Fruit fly (Drosophila melanogaster) Kc167 (cell line): Measurements from ENCODE around the gene Cmpk.

Experiments used
- Myc ChIP-seq: fragments of >200 bp; optimal IDR thresholded peaks from 2 replicates; lab custom pipeline; 2017; ENCODE audit warnings: missing external identifiers
- Sin3A ChIP-seq: fragments of >200 bp; optimal IDR thresholded peaks from 2 replicates; lab custom pipeline; 2018; ENCODE audit warnings: missing external identifiers
- h ChIP-seq: fragments of >200 bp; optimal IDR thresholded peaks from 3 replicates; lab custom pipeline; 2018; ENCODE audit warnings: missing external identifiers
- insv ChIP-seq: fragments of >200 bp; optimal IDR thresholded peaks from 3 replicates; lab custom pipeline; 2018; ENCODE audit warnings: missing external identifiers
- psq ChIP-seq: fragments of >200 bp; optimal IDR thresholded peaks from 2 replicates; lab custom pipeline; 2017; ENCODE audit warnings: missing external identifiers
- ttk ChIP-seq: sonication (Bioruptor generic); optimal IDR thresholded peaks from 2 replicates; lab custom pipeline; 2017; ENCODE audit warnings: missing external identifiers

Gene Cmpk

DNA sequence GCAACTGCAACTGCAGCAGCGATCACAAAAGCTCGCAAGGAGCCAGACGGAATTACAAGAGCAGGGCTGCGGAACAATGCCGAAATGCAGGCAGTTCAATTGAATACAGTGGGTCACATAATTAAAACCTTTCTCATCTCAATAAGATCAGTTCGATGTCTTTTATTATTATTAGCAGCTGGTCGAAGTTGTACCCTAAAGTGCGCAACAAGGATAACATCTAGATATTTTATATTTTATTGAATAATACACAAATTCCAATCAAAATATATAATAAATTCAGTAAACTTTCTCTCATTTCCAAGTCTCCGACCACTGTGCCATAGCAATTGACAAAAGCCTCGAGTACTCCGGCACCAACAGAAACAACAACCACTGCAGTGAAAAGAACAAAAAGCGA is 12.9 kb upstream of the Cmpk start:
- TF ChIP-seq Sin3A (lab: Kevin White, UChicago) = no peak
- no peak for TF ChIP-seq psq
- TF ChIP-seq Myc = no peak
- TF ChIP-seq h (lab: Kevin White, UChicago) = no peak
- TF ChIP-seq insv (lab: Kevin White, UChicago) = no peak
- TF ChIP-seq ttk (lab: Kevin White, UChicago) = no peak

DNA sequence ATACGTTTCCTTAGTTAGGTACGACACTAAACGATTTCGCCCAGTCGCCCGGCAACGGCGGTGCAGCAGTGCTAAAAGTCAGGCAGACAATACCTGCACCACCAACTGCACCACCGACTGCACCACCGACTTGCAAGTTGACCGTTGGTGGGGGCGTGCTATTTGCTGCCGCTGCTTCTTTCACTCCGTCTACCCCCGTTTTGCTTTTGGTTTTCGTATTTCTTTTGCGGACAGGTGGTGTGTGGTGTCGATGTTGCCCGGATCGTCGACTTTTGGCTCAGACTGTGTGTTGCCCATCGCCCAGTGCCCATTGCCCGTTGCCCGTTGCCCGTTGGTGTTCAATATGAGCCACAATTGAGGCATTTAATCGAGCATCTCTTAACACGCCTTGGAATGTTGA is 9.5 kb upstream of the Cmpk start:
- TF ChIP-seq h (lab: Kevin White, UChicago) = no peak
- no peak for TF ChIP-seq insv (lab: Kevin White, UChicago)
- no peak for TF ChIP-seq Myc
- no peak for TF ChIP-seq ttk (lab: Kevin White, UChicago)
- no peak for TF ChIP-seq Sin3A (lab: Kevin White, UChicago)
- TF ChIP-seq psq = no peak

DNA sequence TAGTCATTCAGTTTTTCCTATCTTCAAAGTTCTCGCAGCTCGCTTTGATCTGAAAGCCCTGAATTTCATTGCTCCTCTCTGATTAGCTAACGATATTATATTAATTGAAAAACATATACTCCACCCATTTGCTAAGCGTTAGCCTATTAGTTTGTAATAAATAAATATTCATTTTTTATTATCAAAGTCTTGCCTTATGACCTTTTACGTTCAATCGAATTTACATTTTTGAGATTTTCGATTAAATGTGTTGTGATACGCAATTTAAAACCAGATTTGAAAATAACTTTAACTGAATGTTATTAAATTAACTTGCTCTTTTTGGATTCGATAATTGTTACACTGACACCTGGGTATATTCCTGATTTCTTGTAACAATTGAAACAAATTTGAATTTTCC is 7.7 kb upstream of the Cmpk start, which contains the start of gene CG14551:
TSS of gene CG14551 (minus strand) at position 101 of the 400 bp plus-strand sequence.
- no peak for TF ChIP-seq psq
- TF ChIP-seq ttk (lab: Kevin White, UChicago) = no peak
- no peak for TF ChIP-seq h (lab: Kevin White, UChicago)
- no peak for TF ChIP-seq Sin3A (lab: Kevin White, UChicago)

DNA sequence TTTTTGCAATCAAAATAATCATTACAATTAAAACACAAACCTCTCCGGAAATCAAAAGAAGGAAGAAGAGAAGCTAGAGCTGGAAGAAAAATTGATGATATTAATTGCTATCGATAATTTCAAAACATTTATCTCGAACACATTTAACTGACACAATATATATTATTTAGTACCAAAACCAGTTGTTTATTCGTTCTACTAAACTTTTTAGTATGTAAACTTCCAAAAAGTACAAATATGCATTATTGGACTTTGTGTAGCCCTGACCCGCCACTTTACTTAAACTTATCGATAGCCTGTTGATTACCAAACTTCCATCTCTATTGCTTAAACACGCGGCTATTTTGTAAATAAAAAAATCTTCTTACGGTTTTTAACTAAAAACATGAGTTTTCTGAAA is 4.0 kb upstream of the Cmpk start, which contains the start of the genes RpL34a and Trmt61:
TSS of gene RpL34a (minus strand) at position 73 of the 400 bp plus-strand sequence.
TSS of gene Trmt61 (plus strand) at position 302 of the 400 bp plus-strand sequence.
- TF ChIP-seq ttk (lab: Kevin White, UChicago) (no peak), psq (no peak), insv (lab: Kevin White, UChicago) (no peak), h (lab: Kevin White, UChicago) (no peak), Myc (no peak), Sin3A (lab: Kevin White, UChicago) (no peak)

DNA sequence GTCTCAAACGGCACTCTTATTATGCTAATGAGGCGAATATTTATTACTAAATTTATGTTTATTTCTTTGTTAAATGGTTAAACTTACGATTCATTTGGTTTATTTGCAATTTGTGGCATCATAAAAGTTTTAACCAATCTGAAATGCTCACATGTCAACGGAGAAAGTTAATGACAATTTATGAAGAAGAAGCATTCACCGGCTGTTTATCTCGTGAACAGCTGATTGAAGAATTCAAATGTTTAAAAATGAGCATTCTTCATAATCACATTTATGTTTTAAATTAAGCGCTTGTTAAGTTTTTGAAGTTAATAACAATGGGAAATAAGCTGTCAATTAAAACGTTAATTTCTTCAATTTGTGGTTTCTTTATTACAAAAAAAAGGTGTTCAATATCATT is 2.8 kb upstream of the Cmpk start, which contains the start of the genes PIG-P and Tcs6:
TSS of gene PIG-P (minus strand) at position 158 of the 400 bp plus-strand sequence.
TSS of gene Tcs6 (minus strand) at position 158 of the 400 bp plus-strand sequence.
- TF ChIP-seq Myc = no peak
- TF ChIP-seq insv (lab: Kevin White, UChicago) = no peak
- no peak for TF ChIP-seq psq
- no peak for TF ChIP-seq h (lab: Kevin White, UChicago)
- TF ChIP-seq Sin3A (lab: Kevin White, UChicago) = no peak
- TF ChIP-seq ttk (lab: Kevin White, UChicago) = no peak

DNA sequence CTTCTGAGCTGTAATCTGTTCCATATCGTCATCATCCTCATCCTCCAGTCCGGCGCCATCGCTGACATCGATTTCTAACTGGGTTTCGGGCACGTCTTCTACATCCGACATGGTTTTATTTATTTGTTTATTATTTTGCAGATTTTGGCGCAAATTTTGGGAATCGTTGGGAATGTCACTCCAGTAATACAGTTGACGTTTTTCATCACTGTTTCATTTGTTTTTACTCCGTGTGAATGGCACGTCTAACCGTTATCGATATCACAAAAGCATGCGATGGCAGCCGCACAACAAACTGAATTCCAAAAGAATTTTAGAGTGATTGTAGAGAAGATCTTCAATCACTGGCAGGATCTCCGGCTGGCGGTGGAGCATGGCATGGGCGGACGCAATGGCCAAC is 1.1 kb upstream of the Cmpk start, which contains the start of the genes Sld5 and CG14543:
TSS of gene Sld5 (minus strand) at position 167 of the 400 bp plus-strand sequence.
TSS of gene CG14543 (plus strand) at position 250 of the 400 bp plus-strand sequence.
- TF ChIP-seq psq (no peak), h (lab: Kevin White, UChicago) (no peak), insv (lab: Kevin White, UChicago) (no peak), ttk (lab: Kevin White, UChicago) (no peak), Myc (no peak), Sin3A (lab: Kevin White, UChicago) (no peak)

DNA sequence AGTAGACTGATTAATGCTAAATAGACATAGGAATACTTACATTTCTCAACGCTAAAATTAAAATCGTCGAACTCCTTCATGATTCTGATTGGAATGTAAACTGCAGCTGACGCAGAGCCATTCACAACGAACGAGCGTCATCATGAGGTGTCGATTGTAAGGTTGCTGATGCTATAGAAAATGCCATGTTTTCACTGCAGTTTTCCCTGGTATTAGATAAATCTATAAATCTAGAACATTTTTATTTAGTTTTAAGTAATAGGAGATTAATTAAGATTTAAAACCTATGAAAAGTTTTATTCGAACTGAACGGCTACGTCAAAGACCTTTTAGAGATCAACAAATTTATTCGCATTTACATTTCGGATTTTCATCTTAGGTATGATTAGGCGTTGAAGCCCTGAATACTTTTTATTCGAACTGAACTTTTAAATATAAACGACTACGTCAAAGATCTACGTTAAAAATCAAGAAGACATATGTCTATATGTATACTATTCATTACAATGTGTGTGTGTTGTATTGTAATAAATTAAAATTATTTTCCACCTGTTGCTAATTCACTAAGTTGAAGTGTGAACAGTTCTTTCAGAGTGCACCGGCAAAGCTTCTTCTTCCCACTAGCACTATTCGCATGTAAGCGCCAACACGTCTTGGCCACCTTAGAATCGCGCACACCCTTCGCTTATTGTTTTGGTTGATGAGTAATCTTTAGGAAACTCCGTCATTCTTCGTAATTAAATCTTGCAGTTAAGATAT is 2.9 kb downstream of the Cmpk start, which contains the start of the genes Exo84 and Vps2:
TSS of gene Exo84 (minus strand) at position 108 of the 759 bp plus-strand sequence.
TSS of gene Vps2 (plus strand) at position 672 of the 759 bp plus-strand sequence.
- TF ChIP-seq h (lab: Kevin White, UChicago) (no peak), insv (lab: Kevin White, UChicago) (no peak), psq (no peak), Myc (no peak), Sin3A (lab: Kevin White, UChicago) (no peak), ttk (lab: Kevin White, UChicago) (no peak)

DNA sequence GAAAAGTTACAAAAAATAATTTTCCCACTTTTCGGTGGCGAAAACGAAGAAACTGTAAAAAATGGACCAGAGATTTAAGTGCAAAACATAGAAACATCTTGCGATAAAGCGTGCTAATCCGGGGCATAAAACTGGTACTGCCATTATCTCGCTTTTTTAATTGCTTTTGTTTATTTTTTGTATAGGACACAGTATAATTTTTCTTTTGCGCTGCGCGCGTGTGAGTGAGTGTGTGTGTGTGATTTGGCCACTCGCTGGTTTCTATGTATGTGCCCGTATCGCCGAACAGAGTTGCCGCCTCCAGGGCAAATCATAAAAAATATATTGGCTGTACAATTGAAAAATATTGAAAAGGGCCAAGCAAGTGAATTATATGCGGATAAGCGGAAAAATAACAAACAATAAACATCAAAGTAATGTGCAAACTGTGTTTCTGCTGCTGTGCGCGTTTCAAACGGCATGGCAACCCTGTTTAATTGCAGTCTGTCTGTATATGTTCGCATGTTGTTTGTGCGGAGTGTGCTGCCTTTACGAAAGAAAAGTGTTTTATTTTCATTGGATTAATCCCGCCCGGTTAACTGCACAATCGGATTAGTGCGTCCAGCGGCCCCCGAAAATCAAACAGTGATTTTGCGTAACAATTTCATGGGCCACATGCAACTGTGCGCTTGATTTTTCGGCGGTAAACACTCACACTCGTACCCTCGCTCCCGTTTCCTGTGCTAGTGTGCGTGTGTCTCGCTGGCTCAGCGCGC is 12.9 kb downstream of the Cmpk start:
- TF ChIP-seq h (lab: Kevin White, UChicago) (no peak), Myc (no peak), ttk (lab: Kevin White, UChicago) (no peak), Sin3A (lab: Kevin White, UChicago) (no peak), insv (lab: Kevin White, UChicago) (no peak), psq (no peak)

DNA sequence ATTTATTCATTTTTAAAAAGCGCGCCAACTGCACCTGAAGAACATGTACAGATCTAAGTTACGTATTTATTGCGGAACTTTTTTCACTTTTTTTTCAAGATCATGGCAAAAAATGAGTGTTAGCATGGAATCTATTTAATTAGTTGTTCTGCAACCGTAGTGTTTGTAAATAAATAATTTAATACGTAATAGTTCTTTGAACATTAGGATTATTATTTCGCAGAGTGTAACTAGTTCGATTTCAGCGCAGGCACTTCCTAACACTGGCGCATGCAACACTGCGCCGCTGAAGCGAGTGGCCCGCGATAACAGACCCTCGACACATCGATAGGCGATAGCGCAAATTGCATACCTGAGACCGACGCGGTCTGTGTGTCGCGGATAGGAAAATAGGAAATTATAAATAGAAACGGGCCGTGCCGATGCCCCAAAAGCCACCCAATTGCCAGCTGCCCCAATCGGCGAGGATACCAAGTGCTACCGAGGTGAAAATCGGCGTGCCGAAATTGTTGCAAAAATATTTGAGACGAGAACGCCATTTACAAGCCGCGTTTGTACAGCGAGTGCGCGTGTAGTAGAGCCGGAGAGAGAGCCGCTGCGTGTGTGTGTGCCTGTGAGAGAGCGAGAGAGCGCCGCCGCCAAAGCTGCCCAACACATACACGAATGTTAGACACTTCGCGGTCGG is 13.7 kb downstream of the Cmpk start, which contains the start of gene gro:
TSS of gene gro (plus strand) at position 320 of the 685 bp plus-strand sequence.
- TF ChIP-seq Myc (no peak), Sin3A (lab: Kevin White, UChicago) (no peak)

DNA sequence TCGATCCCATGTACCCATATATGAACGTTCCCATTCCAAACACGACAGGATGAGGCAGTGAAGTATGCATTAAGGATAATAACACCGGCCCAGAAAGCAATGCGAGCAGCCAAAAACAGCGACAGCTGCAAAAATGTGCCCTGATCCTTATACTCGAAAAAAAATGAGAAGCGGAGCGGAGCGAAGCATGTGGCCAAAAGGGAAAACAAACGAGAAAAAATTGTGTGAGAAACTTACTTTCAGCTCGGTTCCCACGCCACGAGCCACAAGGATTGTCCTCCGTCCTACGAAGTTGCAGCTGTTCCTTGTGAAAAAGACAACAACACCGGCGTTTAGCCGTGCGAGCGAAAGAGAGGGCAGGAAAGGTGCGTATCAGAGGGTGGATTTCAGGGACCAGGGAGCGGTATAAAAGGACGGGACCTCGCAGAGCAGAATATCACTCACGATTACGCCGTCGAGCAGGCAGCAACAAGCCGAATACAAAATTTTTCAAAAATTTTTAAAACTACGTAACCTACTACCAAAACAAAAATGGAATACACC is 15.4 kb downstream of the Cmpk start:
- TF ChIP-seq psq = no peak
- TF ChIP-seq ttk (lab: Kevin White, UChicago) = no peak
- TF ChIP-seq insv (lab: Kevin White, UChicago) = no peak
- no peak for TF ChIP-seq Sin3A (lab: Kevin White, UChicago)
- no peak for TF ChIP-seq h (lab: Kevin White, UChicago)
- TF ChIP-seq Myc = no peak

DNA sequence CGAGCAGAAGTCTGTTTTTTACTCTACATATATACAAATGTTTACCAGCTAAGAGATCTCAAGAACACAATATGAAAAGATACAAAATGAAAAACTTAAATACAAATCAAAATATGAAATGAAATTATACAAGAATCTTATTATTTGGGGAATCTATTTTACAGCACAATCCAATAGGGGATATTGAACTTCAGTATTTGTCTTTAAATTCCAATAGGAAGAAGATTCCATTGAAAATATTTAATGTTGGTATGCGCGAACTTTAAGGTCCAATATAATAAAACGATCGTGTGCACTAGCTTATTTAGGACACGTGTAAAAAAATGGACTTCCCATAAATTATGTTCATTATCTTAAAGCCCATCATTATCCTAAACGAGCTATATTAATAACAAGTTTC is 17.3 kb downstream of the Cmpk start:
- no peak for TF ChIP-seq psq
- TF ChIP-seq Sin3A (lab: Kevin White, UChicago) = no peak
- no peak for TF ChIP-seq Myc
- no peak for TF ChIP-seq ttk (lab: Kevin White, UChicago)
- no peak for TF ChIP-seq insv (lab: Kevin White, UChicago)
- TF ChIP-seq h (lab: Kevin White, UChicago) = no peak
